Worm (Caenorhabditis elegans) whole organism, L1 larva: ENCODE results near the gene T03G6.3.

ENCODE experiments used
- mdl-1 ChIP-seq, 2 experiments: fragments of 150-350 bp; optimal IDR thresholded peaks; 2 replicates each; lab custom pipeline; 2014 to 2017; ENCODE audit warnings: missing biosample characterization in 2 of 2, missing genetic modification characterization in 2 of 2, inconsistent platforms in 1 of 2
- rnt-1 ChIP-seq: sonication (generic microtip); optimal IDR thresholded peaks from 2 replicates; lab custom pipeline; 2016; ENCODE audit warnings: mild to moderate bottlenecking, missing genetic modification characterization, moderate library complexity, missing compliant biosample characterization
- xbp-1 ChIP-seq: sonication (generic microtip); optimal IDR thresholded peaks from 2 replicates; lab custom pipeline; 2016; ENCODE audit warnings: missing genetic modification characterization, missing compliant biosample characterization
- zag-1 ChIP-seq: fragments of 150-350 bp; optimal IDR thresholded peaks from 2 replicates; lab custom pipeline; 2014; ENCODE audit warnings: missing biosample characterization, missing genetic modification characterization

DNA sequence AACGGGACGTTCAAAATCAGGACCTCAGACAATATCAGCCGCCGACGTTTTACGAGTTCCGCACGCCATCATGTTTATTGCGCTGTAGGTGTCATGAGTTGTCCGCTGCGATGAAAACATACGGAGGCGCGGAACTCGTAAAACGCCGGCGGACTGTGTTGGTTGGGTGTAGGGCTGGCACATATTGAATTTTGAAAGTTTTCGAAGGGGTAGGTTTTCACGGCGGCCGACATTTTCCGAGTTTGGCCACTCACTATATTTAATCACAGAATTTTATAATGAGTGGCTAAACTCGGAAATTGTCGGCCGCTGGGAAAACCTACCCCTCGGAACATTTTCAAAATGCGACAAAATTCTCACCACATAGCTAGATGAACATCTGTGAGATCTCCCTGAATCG lies 10.6 kb upstream of the T03G6.3 start:
- TF ChIP-seq mdl-1 (tag; optimal IDR thresholded peaks at IDR 0.05; lab: Kevin White, UChicago) (no peak), rnt-1 (tag; lab: Kevin White, UChicago) (no peak), zag-1 (tag; lab: Kevin White, UChicago) (no peak), xbp-1 (no peak)
